Worm (Caenorhabditis elegans) whole organism, L1 larva: Measurements from ENCODE around the gene ZK1307.1.
A peak's percentile ranks its signal among the peaks of the same experiment; 100 is the strongest.

ENCODE experiments used
- C16A3.4 ChIP-seq: fragments of 150-350 bp; optimal IDR thresholded peaks from 2 replicates; lab custom pipeline; 2014; ENCODE audit warnings: missing biosample characterization, missing genetic modification characterization
- F16B12.6 ChIP-seq: fragments of 150-350 bp; optimal IDR thresholded peaks from 2 replicates; lab custom pipeline; 2014; ENCODE audit warnings: missing biosample characterization, missing genetic modification characterization
- Y116A8C.19 ChIP-seq: sonication (generic microtip); optimal IDR thresholded peaks from 2 replicates; lab custom pipeline; 2016; ENCODE audit warnings: missing compliant biosample characterization, missing genetic modification characterization, borderline replicate concordance
- ama-1 ChIP-seq: fragments of 150-350 bp; optimal IDR thresholded peaks from 2 replicates; lab custom pipeline; 2014
- blmp-1 ChIP-seq: fragments of 150-350 bp; optimal IDR thresholded peaks from 2 replicates; lab custom pipeline; 2014; ENCODE audit warnings: missing biosample characterization, missing genetic modification characterization
- ceh-63 ChIP-seq: fragments of 200-800 bp; sonication (Bioruptor generic); optimal IDR thresholded peaks from 2 replicates; lab custom pipeline; 2018; ENCODE audit warnings: mild to moderate bottlenecking, missing genetic modification characterization, missing compliant biosample characterization
- ceh-8 ChIP-seq: fragments of 200-800 bp; sonication (Bioruptor generic); optimal IDR thresholded peaks from 2 replicates; lab custom pipeline; 2018; ENCODE audit warnings: mild to moderate bottlenecking, missing genetic modification characterization, moderate library complexity, missing compliant biosample characterization
- ceh-82 ChIP-seq, 3 experiments: fragments of 150-350 bp in 1 of 3; sonication (generic microtip) in 2 of 3; optimal IDR thresholded peaks; 2 replicates each; lab custom pipeline; 2014 to 2017; ENCODE audit warnings: missing biosample characterization in 3 of 3, missing genetic modification characterization in 3 of 3
- ceh-88 ChIP-seq: fragments of 200-800 bp; sonication (Bioruptor generic); IDR thresholded peaks from 2 replicates; pipeline ENCODE4 v1.3.6; 2022; ENCODE audit warnings: missing genetic modification characterization, missing compliant biosample characterization
- ceh-90 ChIP-seq: sonication (generic microtip); optimal IDR thresholded peaks from 2 replicates; lab custom pipeline; 2016; ENCODE audit warnings: missing genetic modification characterization, missing compliant biosample characterization
- ces-1 ChIP-seq: fragments of 150-350 bp; optimal IDR thresholded peaks from 2 replicates; lab custom pipeline; 2014; ENCODE audit warnings: missing biosample characterization, missing genetic modification reagents, missing genetic modification characterization
- dpl-1 ChIP-seq, 3 experiments: fragments of 150-350 bp in 2 of 3; sonication (generic microtip) in 1 of 3; optimal IDR thresholded peaks; 2 replicates each; lab custom pipeline; 2014 to 2017; ENCODE audit warnings: missing biosample characterization in 3 of 3, missing genetic modification characterization in 3 of 3, missing genetic modification reagents in 3 of 3
- dsc-1 ChIP-seq: sonication (generic microtip); optimal IDR thresholded peaks from 2 replicates; lab custom pipeline; 2016; ENCODE audit warnings: mild to moderate bottlenecking, missing genetic modification characterization, missing compliant biosample characterization
- egl-27 ChIP-seq, 2 experiments: fragments of 150-350 bp in 1 of 2; sonication (generic microtip); optimal IDR thresholded peaks; 3 replicates each; lab custom pipeline; 2017 to 2018; ENCODE audit warnings: missing biosample characterization in 2 of 2, missing genetic modification characterization in 2 of 2, missing genetic modification reagents in 2 of 2
- elt-2 ChIP-seq: sonication (generic microtip); optimal IDR thresholded peaks from 2 replicates; lab custom pipeline; 2016; ENCODE audit warnings: missing genetic modification characterization, mild to moderate bottlenecking, inconsistent platforms, missing compliant biosample characterization, missing genetic modification reagents
- elt-3 ChIP-seq, 6 experiments: fragments of 150-350 bp in 1 of 6; sonication (generic microtip); optimal IDR thresholded peaks; 2 replicates each; lab custom pipeline; 2017 to 2018; ENCODE audit warnings: missing biosample characterization in 6 of 6, missing genetic modification characterization in 6 of 6, inconsistent platforms in 1 of 6
- fkh-10 ChIP-seq: sonication (generic microtip); optimal IDR thresholded peaks from 2 replicates; lab custom pipeline; 2017; ENCODE audit warnings: missing biosample characterization, missing genetic modification reagents, missing genetic modification characterization
- fkh-8 ChIP-seq: sonication (generic microtip); optimal IDR thresholded peaks from 2 replicates; lab custom pipeline; 2016; ENCODE audit warnings: mild to moderate bottlenecking, missing genetic modification characterization, missing compliant biosample characterization
- fos-1 ChIP-seq: fragments of 150-350 bp; optimal IDR thresholded peaks from 2 replicates; lab custom pipeline; 2014; ENCODE audit warnings: missing biosample characterization, missing genetic modification characterization
- hlh-4 ChIP-seq: sonication (generic microtip); optimal IDR thresholded peaks from 2 replicates; lab custom pipeline; 2016; ENCODE audit warnings: mild to moderate bottlenecking, missing genetic modification characterization, missing compliant biosample characterization
- hpl-2 ChIP-seq: fragments of 150-350 bp; optimal IDR thresholded peaks from 2 replicates; lab custom pipeline; 2014; ENCODE audit warnings: missing biosample characterization, missing genetic modification reagents, missing genetic modification characterization
- irx-1 ChIP-seq: sonication (generic microtip); optimal IDR thresholded peaks from 2 replicates; lab custom pipeline; 2016; ENCODE audit warnings: missing genetic modification characterization, missing compliant biosample characterization
- jun-1 ChIP-seq: fragments of 150-350 bp; optimal IDR thresholded peaks from 2 replicates; lab custom pipeline; 2014; ENCODE audit warnings: missing biosample characterization, missing genetic modification reagents, missing genetic modification characterization
- lin-13 ChIP-seq: fragments of 150-350 bp; optimal IDR thresholded peaks from 2 replicates; lab custom pipeline; 2014; ENCODE audit warnings: missing biosample characterization, missing genetic modification reagents, missing genetic modification characterization
- lin-14 ChIP-seq: fragments of 200-800 bp; sonication (Bioruptor generic); optimal IDR thresholded peaks from 2 replicates; lab custom pipeline; 2018; ENCODE audit warnings: mild to moderate bottlenecking, missing genetic modification characterization, moderate library complexity, missing compliant biosample characterization
- lin-15B ChIP-seq: fragments of 150-350 bp; sonication (generic microtip); optimal IDR thresholded peaks from 3 replicates; lab custom pipeline; 2014; ENCODE audit warnings: missing biosample characterization, missing genetic modification characterization
- lir-3 ChIP-seq: sonication (generic microtip); optimal IDR thresholded peaks from 2 replicates; lab custom pipeline; 2016; ENCODE audit warnings: mild to moderate bottlenecking, missing genetic modification characterization, moderate library complexity, missing compliant biosample characterization; ENCODE audit not compliant: poor library complexity
- lsy-2 ChIP-seq, 2 experiments: fragments of 150-350 bp; optimal IDR thresholded peaks; 2 replicates each; lab custom pipeline; 2014; ENCODE audit warnings: missing biosample characterization in 2 of 2, missing genetic modification characterization in 2 of 2
- mab-9 ChIP-seq: fragments of 200-800 bp; sonication (Bioruptor generic); IDR thresholded peaks from 2 replicates; pipeline ENCODE4 v1.3.6; 2022; ENCODE audit warnings: missing genetic modification reagents, missing genetic modification characterization, missing compliant biosample characterization
- mef-2 ChIP-seq: fragments of 150-350 bp; optimal IDR thresholded peaks from 2 replicates; lab custom pipeline; 2014; ENCODE audit warnings: missing biosample characterization, missing genetic modification characterization
- nhr-12 ChIP-seq: sonication (generic microtip); optimal IDR thresholded peaks from 2 replicates; lab custom pipeline; 2017; ENCODE audit warnings: missing biosample characterization, missing genetic modification characterization
- nhr-19 ChIP-seq: fragments of 200-800 bp; sonication (Bioruptor generic); conservative IDR thresholded peaks from 2 replicates; pipeline ENCODE4 v1.3.6; 2022; ENCODE audit warnings: missing genetic modification characterization, missing compliant biosample characterization
- nhr-20 ChIP-seq: sonication (generic microtip); optimal IDR thresholded peaks from 2 replicates; lab custom pipeline; 2016; ENCODE audit warnings: mild to moderate bottlenecking, missing genetic modification characterization, missing compliant biosample characterization
- nhr-237 ChIP-seq: fragments of 150-350 bp; optimal IDR thresholded peaks from 2 replicates; lab custom pipeline; 2014; ENCODE audit warnings: missing biosample characterization, missing genetic modification characterization
- nhr-76 ChIP-seq: sonication (generic microtip); optimal IDR thresholded peaks from 2 replicates; lab custom pipeline; 2017; ENCODE audit warnings: missing biosample characterization, missing genetic modification characterization
- nhr-84 ChIP-seq: sonication (generic microtip); optimal IDR thresholded peaks from 2 replicates; lab custom pipeline; 2017; ENCODE audit warnings: missing biosample characterization, missing genetic modification characterization
- nhr-85 ChIP-seq: sonication (generic microtip); peaks from one replicate; lab custom pipeline; 2016; ENCODE audit warnings: missing genetic modification characterization, inconsistent platforms, missing compliant biosample characterization
- pag-3 ChIP-seq: sonication (generic microtip); optimal IDR thresholded peaks from 2 replicates; lab custom pipeline; 2017; ENCODE audit warnings: missing genetic modification characterization, mild to moderate bottlenecking, missing compliant biosample characterization, antibody characterized with exemption, borderline replicate concordance; ENCODE audit not compliant: insufficient read depth
- pqm-1 ChIP-seq: sonication (generic microtip); optimal IDR thresholded peaks from 3 replicates; lab custom pipeline; 2017; ENCODE audit warnings: missing biosample characterization, missing genetic modification characterization
- rnt-1 ChIP-seq: sonication (generic microtip); optimal IDR thresholded peaks from 2 replicates; lab custom pipeline; 2016; ENCODE audit warnings: mild to moderate bottlenecking, missing genetic modification characterization, moderate library complexity, missing compliant biosample characterization
- skn-1 ChIP-seq: fragments of 150-350 bp; optimal IDR thresholded peaks from 2 replicates; lab custom pipeline; 2014; ENCODE audit warnings: missing biosample characterization, missing genetic modification characterization
- snpc-4 ChIP-seq: fragments of 150-350 bp; optimal IDR thresholded peaks from 2 replicates; lab custom pipeline; 2014; ENCODE audit warnings: missing biosample characterization, missing genetic modification characterization
- sox-4 ChIP-seq: sonication (generic microtip); optimal IDR thresholded peaks from 2 replicates; lab custom pipeline; 2016; ENCODE audit warnings: missing genetic modification characterization, missing compliant biosample characterization
- sup-37 ChIP-seq: fragments of 200-800 bp; sonication (Bioruptor generic); optimal IDR thresholded peaks from 2 replicates; lab custom pipeline; 2018; ENCODE audit warnings: mild to moderate bottlenecking, missing genetic modification characterization, missing compliant biosample characterization
- swsn-7 ChIP-seq: sonication (generic microtip); optimal IDR thresholded peaks from 2 replicates; lab custom pipeline; 2016; ENCODE audit warnings: missing genetic modification characterization, missing compliant biosample characterization
- tlp-1 ChIP-seq: fragments of 150-350 bp; optimal IDR thresholded peaks from 2 replicates; lab custom pipeline; 2014; ENCODE audit warnings: missing biosample characterization, missing genetic modification characterization
- unc-130 ChIP-seq: fragments of 150-350 bp; optimal IDR thresholded peaks from 2 replicates; lab custom pipeline; 2017; ENCODE audit warnings: missing biosample characterization, missing genetic modification characterization, inconsistent platforms
- unc-62 ChIP-seq: fragments of 150-350 bp; optimal IDR thresholded peaks from 2 replicates; lab custom pipeline; 2014; ENCODE audit warnings: missing biosample characterization, missing genetic modification reagents, missing genetic modification characterization
- unc-86 ChIP-seq: sonication (generic microtip); optimal IDR thresholded peaks from 2 replicates; lab custom pipeline; 2016; ENCODE audit warnings: missing genetic modification characterization, missing compliant biosample characterization
- unc-98 ChIP-seq: fragments of 200-800 bp; sonication (Bioruptor generic); IDR thresholded peaks from 2 replicates; pipeline ENCODE4 v1.3.6; 2022; ENCODE audit warnings: missing genetic modification characterization, missing compliant biosample characterization
- vab-15 ChIP-seq: sonication (generic microtip); optimal IDR thresholded peaks from 2 replicates; lab custom pipeline; 2017; ENCODE audit warnings: missing genotype, mild to moderate bottlenecking, missing genetic modification characterization, missing compliant biosample characterization
- xbp-1 ChIP-seq: sonication (generic microtip); optimal IDR thresholded peaks from 2 replicates; lab custom pipeline; 2016; ENCODE audit warnings: missing genetic modification characterization, missing compliant biosample characterization
- zip-4 ChIP-seq: fragments of 200-800 bp; sonication (Bioruptor generic); optimal IDR thresholded peaks from 2 replicates; lab custom pipeline; 2018; ENCODE audit warnings: mild to moderate bottlenecking, missing genetic modification characterization, moderate library complexity, missing compliant biosample characterization
- ztf-4 ChIP-seq: fragments of 150-350 bp; optimal IDR thresholded peaks from 2 replicates; lab custom pipeline; 2014; ENCODE audit warnings: missing biosample characterization, missing genetic modification characterization

The ZK1307.1 gene

ce11 chrII:9686663-9687193 is 31.3 kb upstream of the ZK1307.1 start, which contains the start of gene ZK1320.9:
Gene ZK1320.9, minus strand, starts transcription at chrII:9686713.
- TF ChIP-seq skn-1: peak; percentile 30
- no peak for TF ChIP-seq unc-98 (GFP tag; lab: Robert Waterston, UW)
- no peak for TF ChIP-seq C16A3.4 (tag; lab: Kevin White, UChicago)
- peak in 1 of 3 experiments; percentile 10 for TF ChIP-seq ceh-82 (tag; optimal IDR thresholded peaks at IDR 0.05; lab: Kevin White, UChicago)
- TF ChIP-seq dsc-1 (tag; lab: Kevin White, UChicago): no peak
- TF ChIP-seq nhr-237 (tag; lab: Kevin White, UChicago): peak; percentile 0
- peak; percentile 24 for TF ChIP-seq xbp-1 (tag; lab: Kevin White, UChicago)
- no peak for TF ChIP-seq mef-2
- TF ChIP-seq lin-13 (GFP tag; lab: Kevin White, UChicago): no peak
- TF ChIP-seq dpl-1 (GFP tag; optimal IDR thresholded peaks at IDR 0.05; lab: Kevin White, UChicago): peak; percentile 33 to 59 (median 48)
- TF ChIP-seq hlh-4 (tag; lab: Kevin White, UChicago): no peak
- no peak for TF ChIP-seq pqm-1 (tag; lab: Kevin White, UChicago)
- TF ChIP-seq unc-86 (tag; lab: Kevin White, UChicago): no peak
- no peak for TF ChIP-seq nhr-85 (tag; lab: Kevin White, UChicago)
- no peak for TF ChIP-seq ceh-90 (tag; lab: Kevin White, UChicago)
- TF ChIP-seq hpl-2 (GFP tag; lab: Kevin White, UChicago): no peak
- no peak for TF ChIP-seq nhr-76 (tag; lab: Kevin White, UChicago)
- no peak for TF ChIP-seq vab-15 (tag; lab: Kevin White, UChicago)
- peak; percentile 32; the same call in 1 of the 2 replicates for TF ChIP-seq nhr-19 (GFP tag; lab: Robert Waterston, UW)
- TF ChIP-seq sox-4 (tag; lab: Kevin White, UChicago): no peak
- peak; percentile 7 for TF ChIP-seq lin-15B (tag; lab: Kevin White, UChicago)
- no peak for TF ChIP-seq jun-1 (tag; lab: Kevin White, UChicago)
- TF ChIP-seq swsn-7 (tag; lab: Kevin White, UChicago): peak; percentile 24
- no peak for TF ChIP-seq ama-1 (lab: Kevin White, UChicago)
- no peak for TF ChIP-seq ceh-88 (GFP tag; lab: Robert Waterston, UW)
- TF ChIP-seq F16B12.6 (tag; lab: Kevin White, UChicago): no peak
- TF ChIP-seq ztf-4 (tag; lab: Kevin White, UChicago): no peak
- no peak for TF ChIP-seq nhr-12 (tag; lab: Kevin White, UChicago)
- no peak for TF ChIP-seq fkh-8
- TF ChIP-seq Y116A8C.19 (tag; lab: Kevin White, UChicago): no peak
- no peak for TF ChIP-seq unc-62 (GFP tag; lab: Kevin White, UChicago)
- no peak for TF ChIP-seq mab-9 (GFP tag; lab: Robert Waterston, UW)
- no peak for TF ChIP-seq lir-3 (tag; lab: Kevin White, UChicago)
- TF ChIP-seq nhr-84 (tag; lab: Kevin White, UChicago): no peak
- no peak for TF ChIP-seq fkh-10 (GFP tag; lab: Kevin White, UChicago)
- no peak for TF ChIP-seq ces-1 (GFP tag; lab: Kevin White, UChicago)
- TF ChIP-seq lin-14: peak; percentile 50
- TF ChIP-seq ceh-63 (GFP tag; lab: Kevin White, UChicago): no peak
- TF ChIP-seq zip-4 (GFP tag; lab: Kevin White, UChicago): no peak
- TF ChIP-seq pag-3 (tag; lab: Kevin White, UChicago): no peak
- TF ChIP-seq egl-27 (tag; optimal IDR thresholded peaks at IDR 0.05; lab: Kevin White, UChicago): no peak
- TF ChIP-seq tlp-1 (tag; lab: Kevin White, UChicago): no peak
- no peak for TF ChIP-seq elt-2 (tag; lab: Kevin White, UChicago)
- no peak for TF ChIP-seq elt-3 (tag; optimal IDR thresholded peaks at IDR 0.05; lab: Kevin White, UChicago)
- TF ChIP-seq fos-1 (tag; lab: Kevin White, UChicago): no peak
- peak; percentile 10 for TF ChIP-seq blmp-1 (tag; lab: Kevin White, UChicago)
- no peak for TF ChIP-seq unc-130 (tag; lab: Kevin White, UChicago)
- peak; percentile 63 for TF ChIP-seq rnt-1 (tag; lab: Kevin White, UChicago)
- TF ChIP-seq nhr-20 (tag; lab: Kevin White, UChicago): peak; percentile 83
- no peak for TF ChIP-seq irx-1 (tag; lab: Kevin White, UChicago)
- peak; percentile 28 to 51 for TF ChIP-seq lsy-2 (tag; optimal IDR thresholded peaks at IDR 0.05; lab: Kevin White, UChicago)
- TF ChIP-seq sup-37 (GFP tag; lab: Kevin White, UChicago): no peak
- no peak for TF ChIP-seq ceh-8
- TF ChIP-seq snpc-4 (tag; lab: Kevin White, UChicago): no peak
